Fruit fly (Drosophila melanogaster) whole organism, embryonic: Measurements from ENCODE around the gene CG33934.

Experiments
- BEAF-32 ChIP-seq: fragments of 200-800 bp; sonication (Bioruptor generic); optimal IDR thresholded peaks from 3 replicates; lab custom pipeline; 2017; ENCODE audit warnings: missing biosample characterization, missing genetic modification characterization, mild to moderate bottlenecking, moderate library complexity, missing genetic modification reagents
- CG11093 ChIP-seq: fragments of 200-800 bp; sonication (Bioruptor generic); IDR thresholded peaks from 3 replicates; pipeline ENCODE4 v1.3.6; 2022; ENCODE audit warnings: missing biosample characterization, missing genetic modification characterization
- CG11247 ChIP-seq: fragments of 200-800 bp; sonication (Bioruptor generic); IDR thresholded peaks from 2 replicates; pipeline ENCODE4 v1.3.6; 2022; ENCODE audit warnings: missing biosample characterization, missing genetic modification characterization
- CG11695 ChIP-seq: fragments of 200-800 bp; sonication (Bioruptor generic); IDR thresholded peaks from 3 replicates; pipeline ENCODE4 v1.3.6; 2022; ENCODE audit warnings: missing biosample characterization, missing genetic modification characterization
- CG11696 ChIP-seq: fragments of 200-800 bp; sonication (Bioruptor generic); IDR thresholded peaks from 2 replicates; pipeline ENCODE4 v1.3.6; 2022; ENCODE audit warnings: missing biosample characterization, missing genetic modification characterization
- CG12219 ChIP-seq: fragments of 200-800 bp; sonication (Bioruptor generic); optimal IDR thresholded peaks from 3 replicates; lab custom pipeline; 2018; ENCODE audit warnings: missing biosample characterization, mild to moderate bottlenecking, missing genetic modification characterization
- CG1233 ChIP-seq: fragments of 200-800 bp; sonication (Bioruptor generic); optimal IDR thresholded peaks from 4 replicates; lab custom pipeline; 2018; ENCODE audit warnings: missing biosample characterization, mild to moderate bottlenecking, missing genetic modification characterization
- CG13296 ChIP-seq: fragments of 200-800 bp; sonication (Bioruptor generic); optimal IDR thresholded peaks from 3 replicates; lab custom pipeline; 2018; ENCODE audit warnings: missing biosample characterization, mild to moderate bottlenecking, missing genetic modification characterization
- CG13894 ChIP-seq: fragments of 200-800 bp; sonication (Bioruptor generic); optimal IDR thresholded peaks from 3 replicates; lab custom pipeline; 2018; ENCODE audit warnings: missing biosample characterization, mild to moderate bottlenecking, missing genetic modification characterization, moderate library complexity
- CG15073 ChIP-seq: fragments of 200-800 bp; sonication (Bioruptor generic); optimal IDR thresholded peaks from 2 replicates; lab custom pipeline; 2016; ENCODE audit warnings: missing biosample characterization, missing genetic modification characterization
- CG1529 ChIP-seq: fragments of 200-800 bp; sonication (Bioruptor generic); optimal IDR thresholded peaks from 3 replicates; lab custom pipeline; 2018; ENCODE audit warnings: missing biosample characterization, missing genetic modification characterization
- CG15601 ChIP-seq: fragments of 200-800 bp; sonication (Bioruptor generic); optimal IDR thresholded peaks from 3 replicates; lab custom pipeline; 2019; ENCODE audit warnings: missing biosample characterization, mild to moderate bottlenecking, missing genetic modification characterization, moderate library complexity
- CG1602 ChIP-seq: fragments of 200-800 bp; sonication (Bioruptor generic); optimal IDR thresholded peaks from 3 replicates; lab custom pipeline; 2016; ENCODE audit warnings: missing biosample characterization, missing genetic modification characterization
- CG1792 ChIP-seq: fragments of 200-800 bp; sonication (Bioruptor generic); optimal IDR thresholded peaks from 2 replicates; lab custom pipeline; 2016; ENCODE audit warnings: missing biosample characterization, missing genetic modification characterization
- CG18262 ChIP-seq: fragments of 200-800 bp; optimal IDR thresholded peaks from 3 replicates; lab custom pipeline; 2019; ENCODE audit warnings: missing biosample characterization, mild to moderate bottlenecking, missing genetic modification characterization, moderate library complexity
- CG18599 ChIP-seq: fragments of 200-800 bp; sonication (Bioruptor generic); optimal IDR thresholded peaks from 3 replicates; lab custom pipeline; 2017; ENCODE audit warnings: missing biosample characterization, missing genetic modification characterization, mild to moderate bottlenecking, moderate library complexity, missing genetic modification reagents
- CG2120 ChIP-seq: fragments of 200-800 bp; sonication (Bioruptor generic); optimal IDR thresholded peaks from 3 replicates; lab custom pipeline; 2016; ENCODE audit warnings: missing biosample characterization, missing genetic modification characterization
- CG31388 ChIP-seq: fragments of 200-800 bp; sonication (Bioruptor generic); optimal IDR thresholded peaks from 2 replicates; lab custom pipeline; 2016; ENCODE audit warnings: missing biosample characterization, missing genetic modification characterization
- CG6254 ChIP-seq: fragments of 200-800 bp; sonication (Bioruptor generic); optimal IDR thresholded peaks from 3 replicates; lab custom pipeline; 2017; ENCODE audit warnings: mild to moderate bottlenecking, missing biosample characterization, missing genetic modification reagents, missing genetic modification characterization
- CG6654 ChIP-seq: fragments of 200-800 bp; sonication (Bioruptor generic); optimal IDR thresholded peaks from 2 replicates; lab custom pipeline; 2017; ENCODE audit warnings: missing biosample characterization, mild to moderate bottlenecking, missing genetic modification characterization
- CG8765 ChIP-seq: fragments of 200-800 bp; sonication (Bioruptor generic); IDR thresholded peaks from 2 replicates; pipeline ENCODE4 v1.3.6; 2022; ENCODE audit warnings: missing biosample characterization, missing genetic modification characterization
- CG8924 ChIP-seq: fragments of 200-800 bp; optimal IDR thresholded peaks from 3 replicates; lab custom pipeline; 2019; ENCODE audit warnings: missing biosample characterization, mild to moderate bottlenecking, missing genetic modification characterization, moderate library complexity
- D ChIP-seq, 2 experiments: fragments of 200-800 bp in 1 of 2; fragments of >200 bp in 1 of 2; sonication (Bioruptor generic) in 1 of 2; optimal IDR thresholded peaks; 2 replicates in 1 of 2; 3 replicates in 1 of 2; lab custom pipeline; 2017; ENCODE audit warnings: mild to moderate bottlenecking in 1 of 2, missing biosample characterization in 1 of 2, missing genetic modification characterization in 1 of 2, missing genetic modification reagents in 1 of 2
- Dll ChIP-seq: fragments of 200-800 bp; sonication (Bioruptor generic); IDR thresholded peaks from 4 replicates; pipeline ENCODE4 v1.3.6; 2022; ENCODE audit warnings: missing biosample characterization, missing genetic modification characterization; ENCODE audit not compliant: partially characterized antibody
- Dref ChIP-seq: fragments of 200-800 bp; sonication (Bioruptor generic); IDR thresholded peaks from 2 replicates; pipeline ENCODE4 v1.3.6; 2022; ENCODE audit warnings: missing biosample characterization, missing genetic modification characterization
- HmgD ChIP-seq: fragments of 200-800 bp; sonication (Bioruptor generic); optimal IDR thresholded peaks from 3 replicates; lab custom pipeline; 2016; ENCODE audit warnings: missing biosample characterization, missing genetic modification characterization
- Jarid2 ChIP-seq: fragments of 200-800 bp; sonication (Bioruptor generic); optimal IDR thresholded peaks from 3 replicates; lab custom pipeline; 2017; ENCODE audit warnings: mild to moderate bottlenecking, missing biosample characterization, missing genetic modification reagents, missing genetic modification characterization
- Optix ChIP-seq: fragments of 200-800 bp; sonication (Bioruptor generic); IDR thresholded peaks from 3 replicates; pipeline ENCODE4 v1.3.6; 2022; ENCODE audit warnings: missing biosample characterization, missing genetic modification characterization
- PHDP ChIP-seq: fragments of 200-800 bp; sonication (Bioruptor generic); optimal IDR thresholded peaks from 3 replicates; lab custom pipeline; 2018; ENCODE audit warnings: missing biosample characterization, mild to moderate bottlenecking, missing genetic modification characterization, moderate library complexity
- Scr ChIP-seq: fragments of 200-800 bp; sonication (Bioruptor generic); IDR thresholded peaks from 2 replicates; pipeline ENCODE4 v1.3.6; 2022; ENCODE audit warnings: missing biosample characterization, missing genetic modification characterization; ENCODE audit not compliant: partially characterized antibody
- btn ChIP-seq: fragments of 200-800 bp; sonication (Bioruptor generic); optimal IDR thresholded peaks from 2 replicates; lab custom pipeline; 2016; ENCODE audit warnings: missing biosample characterization, missing genetic modification characterization
- cas ChIP-seq: fragments of 200-800 bp; sonication (Bioruptor generic); IDR thresholded peaks from 2 replicates; pipeline ENCODE4 v1.3.6; 2022; ENCODE audit warnings: missing biosample characterization, missing genetic modification characterization
- chm ChIP-seq: fragments of 200-800 bp; sonication (Bioruptor generic); IDR thresholded peaks from 2 replicates; pipeline ENCODE4 v1.3.6; 2022; ENCODE audit warnings: missing biosample characterization, missing genetic modification characterization
- corto ChIP-seq: fragments of 200-800 bp; sonication (Bioruptor generic); optimal IDR thresholded peaks from 2 replicates; lab custom pipeline; 2016; ENCODE audit warnings: missing biosample characterization, mild to moderate bottlenecking, missing genetic modification characterization, moderate library complexity
- cwo ChIP-seq: fragments of 200-800 bp; sonication (Bioruptor generic); optimal IDR thresholded peaks from 3 replicates; lab custom pipeline; 2017; ENCODE audit warnings: missing biosample characterization, missing genetic modification characterization, mild to moderate bottlenecking, moderate library complexity, missing genetic modification reagents
- exex ChIP-seq: fragments of 200-800 bp; sonication (Bioruptor generic); optimal IDR thresholded peaks from 4 replicates; lab custom pipeline; 2018; ENCODE audit warnings: missing biosample characterization, mild to moderate bottlenecking, missing genetic modification characterization, moderate library complexity
- fu2 ChIP-seq: fragments of 200-800 bp; sonication (Bioruptor generic); optimal IDR thresholded peaks from 2 replicates; lab custom pipeline; 2016; ENCODE audit warnings: missing biosample characterization, missing genetic modification characterization
- gsb-n ChIP-seq: fragments of 200-800 bp; sonication (Bioruptor generic); optimal IDR thresholded peaks from 3 replicates; lab custom pipeline; 2018; ENCODE audit warnings: missing biosample characterization, mild to moderate bottlenecking, missing genetic modification characterization
- ind ChIP-seq: fragments of 200-800 bp; sonication (Bioruptor generic); optimal IDR thresholded peaks from 3 replicates; lab custom pipeline; 2016; ENCODE audit warnings: missing biosample characterization, missing genetic modification characterization
- lov ChIP-seq, 2 experiments: fragments of 200-800 bp in 1 of 2; fragments of >200 bp in 1 of 2; sonication (Bioruptor generic) in 1 of 2; IDR thresholded peaks in 1 of 2; optimal IDR thresholded peaks in 1 of 2; 2 replicates in 1 of 2; 3 replicates in 1 of 2; pipeline versions ENCODE4 v1.3.6 to Lab custom; 2017 to 2022; ENCODE audit warnings: missing biosample characterization in 1 of 2, missing genetic modification characterization in 1 of 2
- oc ChIP-seq: fragments of 200-800 bp; sonication (Bioruptor generic); optimal IDR thresholded peaks from 2 replicates; lab custom pipeline; 2018; ENCODE audit warnings: missing biosample characterization, mild to moderate bottlenecking, missing genetic modification characterization, moderate library complexity
- odd ChIP-seq: fragments of 200-800 bp; sonication (Bioruptor generic); optimal IDR thresholded peaks from 2 replicates; lab custom pipeline; 2017; ENCODE audit warnings: missing biosample characterization, mild to moderate bottlenecking, missing genetic modification characterization
- pnt ChIP-seq: fragments of 200-800 bp; sonication (Bioruptor generic); optimal IDR thresholded peaks from 3 replicates; lab custom pipeline; 2016; ENCODE audit warnings: missing biosample characterization, missing genetic modification characterization
- pros ChIP-seq: fragments of 200-800 bp; sonication (Bioruptor generic); optimal IDR thresholded peaks from 3 replicates; lab custom pipeline; 2019; ENCODE audit warnings: missing biosample characterization, mild to moderate bottlenecking, missing genetic modification characterization, moderate library complexity
- trem ChIP-seq: fragments of 200-800 bp; optimal IDR thresholded peaks from 3 replicates; lab custom pipeline; 2019; ENCODE audit warnings: missing biosample characterization, mild to moderate bottlenecking, missing genetic modification characterization, moderate library complexity
- unpg ChIP-seq: fragments of 200-800 bp; sonication (Bioruptor generic); optimal IDR thresholded peaks from 3 replicates; lab custom pipeline; 2018; ENCODE audit warnings: missing biosample characterization, mild to moderate bottlenecking, missing genetic modification characterization, moderate library complexity
- vfl ChIP-seq: fragments of 200-800 bp; sonication (Bioruptor generic); optimal IDR thresholded peaks from 2 replicates; lab custom pipeline; 2016; ENCODE audit warnings: missing biosample characterization, missing genetic modification characterization
- zf30C ChIP-seq: fragments of 200-800 bp; sonication (Bioruptor generic); optimal IDR thresholded peaks from 3 replicates; lab custom pipeline; 2018; ENCODE audit warnings: missing biosample characterization, mild to moderate bottlenecking, missing genetic modification characterization

Gene CG33934

dm6 chr3R:20008372-20009051 lies 34.0 kb upstream of the CG33934 start, which contains the start of the genes Hs6st and MED25 (continued):
- TF ChIP-seq CG1792 (GFP tag; lab: Kevin White, UChicago) (peak; percentile 28), CG18599 (GFP tag; lab: Kevin White, UChicago) (peak; percentile 74), CG6654 (no peak), oc (tag; lab: Kevin White, UChicago) (no peak), trem (tag; lab: Kevin White, UChicago) (peak; percentile 24), CG2120 (GFP tag; lab: Kevin White, UChicago) (no peak), Scr (GFP tag; lab: Robert Waterston, UW) (peak; percentile 82), CG1233 (GFP tag; lab: Kevin White, UChicago) (peak; percentile 60), CG6254 (no peak), chm (GFP tag; lab: Robert Waterston, UW) (peak; percentile 75; the same call in 1 of the 2 replicates), unpg (GFP tag; lab: Kevin White, UChicago) (peak; percentile 4), PHDP (tag; lab: Kevin White, UChicago) (peak; percentile 24), ind (GFP tag; lab: Kevin White, UChicago) (peak; percentile 74), pnt (no peak), vfl (GFP tag; lab: Kevin White, UChicago) (no peak), odd (no peak), gsb-n (tag; lab: Kevin White, UChicago) (no peak), lov (optimal IDR thresholded peaks at IDR 0.05; lab: Kevin White, UChicago) (no peak), lov (GFP tag; IDR thresholded peaks at IDR 0.05; lab: Robert Waterston, UW) (no peak), CG8924 (tag; lab: Kevin White, UChicago) (peak; percentile 63), D (optimal IDR thresholded peaks at IDR 0.05; lab: Kevin White, UChicago) (no peak), D (GFP tag; optimal IDR thresholded peaks at IDR 0.05; lab: Kevin White, UChicago) (peak; percentile 19), Dll (GFP tag; lab: Robert Waterston, UW) (peak; percentile 87; the same call in 2 of the 4 replicates), CG31388 (GFP tag; lab: Kevin White, UChicago) (peak; percentile 7), CG8765 (no peak; the same call in 1 of the 2 replicates), exex (tag; lab: Kevin White, UChicago) (peak; percentile 38), CG1602 (GFP tag; lab: Kevin White, UChicago) (no peak), fu2 (GFP tag; lab: Kevin White, UChicago) (no peak), Dref (GFP tag; lab: Robert Waterston, UW) (peak; percentile 71), CG12219 (GFP tag; lab: Kevin White, UChicago) (no peak), zf30C (no peak), CG13894 (tag; lab: Kevin White, UChicago) (no peak), CG11093 (GFP tag; lab: Robert Waterston, UW) (no peak), CG13296 (GFP tag; lab: Kevin White, UChicago) (peak; percentile 67), cas (GFP tag; lab: Robert Waterston, UW) (no peak), Optix (GFP tag; lab: Robert Waterston, UW) (no peak), Jarid2 (GFP tag; lab: Kevin White, UChicago) (peak; percentile 99), BEAF-32 (GFP tag; lab: Kevin White, UChicago) (peak; percentile 88), cwo (GFP tag; lab: Kevin White, UChicago) (peak; percentile 45), pros (GFP tag; lab: Kevin White, UChicago) (no peak), CG11247 (GFP tag; lab: Robert Waterston, UW) (peak; percentile 29; the same call in 1 of the 2 replicates), CG18262 (tag; lab: Kevin White, UChicago) (peak; percentile 29), CG11696 (GFP tag; lab: Robert Waterston, UW) (no peak), CG15073 (no peak), corto (GFP tag; lab: Kevin White, UChicago) (no peak), CG15601 (tag; lab: Kevin White, UChicago) (peak; percentile 47), CG11695 (GFP tag; lab: Robert Waterston, UW) (no peak), CG1529 (GFP tag; lab: Kevin White, UChicago) (no peak), HmgD (no peak), btn (no peak)
